Fruit fly (Drosophila melanogaster) whole organism, embryonic: ENCODE results near the gene CG11791.

Source experiments
- CG10209 ChIP-seq: fragments of 200-800 bp; sonication (Bioruptor generic); optimal IDR thresholded peaks from 3 replicates; lab custom pipeline; 2017; ENCODE audit warnings: missing biosample characterization, mild to moderate bottlenecking, missing genetic modification characterization, missing genetic modification reagents
- CG10462 ChIP-seq: fragments of 200-800 bp; sonication (Bioruptor generic); optimal IDR thresholded peaks from 2 replicates; lab custom pipeline; 2016; ENCODE audit warnings: missing biosample characterization, missing genetic modification characterization
- CG10543 ChIP-seq: fragments of 200-800 bp; sonication (Bioruptor generic); optimal IDR thresholded peaks from 3 replicates; lab custom pipeline; 2017; ENCODE audit warnings: missing biosample characterization, mild to moderate bottlenecking, missing genetic modification characterization, moderate library complexity
- CG11695 ChIP-seq: fragments of 200-800 bp; sonication (Bioruptor generic); IDR thresholded peaks from 3 replicates; pipeline ENCODE4 v1.3.6; 2022; ENCODE audit warnings: missing biosample characterization, missing genetic modification characterization
- CG12155 ChIP-seq: fragments of 200-800 bp; sonication (Bioruptor generic); optimal IDR thresholded peaks from 3 replicates; lab custom pipeline; 2016; ENCODE audit warnings: missing biosample characterization, missing genetic modification characterization
- CG13287 ChIP-seq: fragments of 200-800 bp; sonication (Bioruptor generic); IDR thresholded peaks from 2 replicates; pipeline ENCODE4 v1.3.6; 2022; ENCODE audit warnings: missing biosample characterization, missing genetic modification characterization; ENCODE audit not compliant: partially characterized antibody
- CG14710 ChIP-seq: fragments of 200-800 bp; sonication (Bioruptor generic); optimal IDR thresholded peaks from 3 replicates; lab custom pipeline; 2019; ENCODE audit warnings: missing biosample characterization, mild to moderate bottlenecking, missing genetic modification characterization, moderate library complexity
- CG15514 ChIP-seq: fragments of 200-800 bp; sonication (Bioruptor generic); optimal IDR thresholded peaks from 3 replicates; lab custom pipeline; 2017; ENCODE audit warnings: missing biosample characterization, missing genetic modification characterization, mild to moderate bottlenecking, moderate library complexity, missing genetic modification reagents
- CG15601 ChIP-seq: fragments of 200-800 bp; sonication (Bioruptor generic); optimal IDR thresholded peaks from 3 replicates; lab custom pipeline; 2019; ENCODE audit warnings: missing biosample characterization, mild to moderate bottlenecking, missing genetic modification characterization, moderate library complexity
- CG17385 ChIP-seq: fragments of 200-800 bp; sonication (Bioruptor generic); optimal IDR thresholded peaks from 3 replicates; lab custom pipeline; 2018; ENCODE audit warnings: missing biosample characterization, mild to moderate bottlenecking, missing genetic modification characterization
- CG18262 ChIP-seq: fragments of 200-800 bp; optimal IDR thresholded peaks from 3 replicates; lab custom pipeline; 2019; ENCODE audit warnings: missing biosample characterization, mild to moderate bottlenecking, missing genetic modification characterization, moderate library complexity
- CG1832 ChIP-seq: fragments of 200-800 bp; sonication (Bioruptor generic); optimal IDR thresholded peaks from 2 replicates; lab custom pipeline; 2017; ENCODE audit warnings: missing biosample characterization, mild to moderate bottlenecking, missing genetic modification characterization, inconsistent platforms
- CG2129 ChIP-seq: fragments of 200-800 bp; sonication (Bioruptor generic); IDR thresholded peaks from 2 replicates; pipeline ENCODE4 v1.3.6; 2022; ENCODE audit warnings: missing biosample characterization, missing genetic modification characterization; ENCODE audit not compliant: partially characterized antibody
- CG2199 ChIP-seq: fragments of 200-800 bp; sonication (Bioruptor generic); IDR thresholded peaks from 3 replicates; pipeline ENCODE4 v1.3.6; 2022; ENCODE audit warnings: missing biosample characterization, missing genetic modification characterization
- CG3065 ChIP-seq: fragments of 200-800 bp; sonication (Bioruptor generic); optimal IDR thresholded peaks from 2 replicates; lab custom pipeline; 2016; ENCODE audit warnings: missing biosample characterization, missing genetic modification characterization
- CG3163 ChIP-seq: fragments of 200-800 bp; sonication (Bioruptor generic); optimal IDR thresholded peaks from 3 replicates; lab custom pipeline; 2016; ENCODE audit warnings: missing biosample characterization, missing genetic modification characterization
- CG32772 ChIP-seq: fragments of 200-800 bp; sonication (Bioruptor generic); IDR thresholded peaks from 2 replicates; pipeline ENCODE4 v1.3.6; 2022; ENCODE audit warnings: missing biosample characterization, missing genetic modification characterization
- CG3407 ChIP-seq: fragments of 200-800 bp; sonication (Bioruptor generic); optimal IDR thresholded peaks from 2 replicates; lab custom pipeline; 2018; ENCODE audit warnings: missing biosample characterization, mild to moderate bottlenecking, missing genetic modification characterization
- CG4328 ChIP-seq: fragments of 200-800 bp; sonication (Bioruptor generic); optimal IDR thresholded peaks from 3 replicates; lab custom pipeline; 2017; ENCODE audit warnings: missing biosample characterization, missing genetic modification reagents, missing genetic modification characterization
- CG43689 ChIP-seq: fragments of 200-800 bp; sonication (Bioruptor generic); IDR thresholded peaks from 2 replicates; pipeline ENCODE4 v1.3.6; 2022; ENCODE audit warnings: missing biosample characterization, missing genetic modification characterization
- CG7357 ChIP-seq: fragments of 200-800 bp; sonication (Bioruptor generic); IDR thresholded peaks from 3 replicates; pipeline ENCODE4 v1.3.6; 2022; ENCODE audit warnings: missing biosample characterization, missing genetic modification characterization
- CG7556 ChIP-seq: fragments of 200-800 bp; sonication (Bioruptor generic); optimal IDR thresholded peaks from 2 replicates; lab custom pipeline; 2017; ENCODE audit warnings: missing biosample characterization, mild to moderate bottlenecking, missing genetic modification characterization
- CG8089 ChIP-seq: fragments of 200-800 bp; sonication (Bioruptor generic); optimal IDR thresholded peaks from 3 replicates; lab custom pipeline; 2016; ENCODE audit warnings: missing biosample characterization, missing genetic modification characterization
- CG8290 ChIP-seq, 3 experiments: fragments of 200-800 bp; sonication (Bioruptor generic); optimal IDR thresholded peaks; 2 replicates each; lab custom pipeline; 2016 to 2019; ENCODE audit warnings: missing biosample characterization in 3 of 3, missing genetic modification characterization in 3 of 3, mild to moderate bottlenecking in 2 of 3, moderate library complexity in 1 of 3
- CG9215 ChIP-seq: fragments of 200-800 bp; sonication (Bioruptor generic); IDR thresholded peaks from 2 replicates; pipeline ENCODE4 v1.3.6; 2022; ENCODE audit warnings: missing biosample characterization, missing genetic modification characterization
- Dbx ChIP-seq: fragments of 200-800 bp; sonication (Bioruptor generic); IDR thresholded peaks from 3 replicates; pipeline ENCODE4 v1.3.6; 2022; ENCODE audit warnings: missing biosample characterization, missing genetic modification characterization
- Doc3 ChIP-seq: fragments of 200-800 bp; sonication (Bioruptor generic); IDR thresholded peaks from 3 replicates; pipeline ENCODE4 v1.3.6; 2022; ENCODE audit warnings: missing biosample characterization, missing genetic modification characterization; ENCODE audit not compliant: partially characterized antibody
- H2.0 ChIP-seq: fragments of 200-800 bp; sonication (Bioruptor generic); IDR thresholded peaks from 2 replicates; pipeline ENCODE4 v1.3.6; 2022; ENCODE audit warnings: missing biosample characterization, missing genetic modification characterization
- Hsf ChIP-seq: fragments of 200-800 bp; sonication (Bioruptor generic); optimal IDR thresholded peaks from 3 replicates; lab custom pipeline; 2016; ENCODE audit warnings: missing biosample characterization, missing genetic modification characterization
- MBD-R2 ChIP-seq: fragments of 200-800 bp; sonication (Bioruptor generic); IDR thresholded peaks from 2 replicates; pipeline ENCODE4 v1.3.6; 2022; ENCODE audit warnings: missing biosample characterization, missing genetic modification characterization
- Max ChIP-seq: fragments of 200-800 bp; sonication (Bioruptor generic); optimal IDR thresholded peaks from 2 replicates; lab custom pipeline; 2016; ENCODE audit warnings: missing biosample characterization, mild to moderate bottlenecking, missing genetic modification characterization
- Sox100B ChIP-seq: fragments of 200-800 bp; sonication (Bioruptor generic); optimal IDR thresholded peaks from 3 replicates; lab custom pipeline; 2018; ENCODE audit warnings: missing biosample characterization, mild to moderate bottlenecking, missing genetic modification characterization
- Usf ChIP-seq: fragments of 200-800 bp; sonication (Bioruptor generic); optimal IDR thresholded peaks from 2 replicates; lab custom pipeline; 2017; ENCODE audit warnings: missing genotype, missing biosample characterization, missing genetic modification characterization
- Xrp1 ChIP-seq: fragments of 200-800 bp; sonication (Bioruptor generic); IDR thresholded peaks from 2 replicates; pipeline ENCODE4 v1.3.6; 2022; ENCODE audit warnings: missing biosample characterization, missing genetic modification characterization
- cwo ChIP-seq: fragments of 200-800 bp; sonication (Bioruptor generic); optimal IDR thresholded peaks from 3 replicates; lab custom pipeline; 2017; ENCODE audit warnings: missing biosample characterization, missing genetic modification characterization, mild to moderate bottlenecking, moderate library complexity, missing genetic modification reagents
- gro ChIP-seq: fragments of 200-800 bp; sonication (Bioruptor generic); optimal IDR thresholded peaks from 2 replicates; lab custom pipeline; 2016; ENCODE audit warnings: missing biosample characterization, missing genetic modification characterization
- gsb ChIP-seq: fragments of 200-800 bp; sonication (Bioruptor generic); IDR thresholded peaks from 2 replicates; pipeline ENCODE4 v1.3.6; 2022; ENCODE audit warnings: missing biosample characterization, missing genetic modification characterization
- gsb-n ChIP-seq: fragments of 200-800 bp; sonication (Bioruptor generic); optimal IDR thresholded peaks from 3 replicates; lab custom pipeline; 2018; ENCODE audit warnings: missing biosample characterization, mild to moderate bottlenecking, missing genetic modification characterization
- hb ChIP-seq: fragments of 200-800 bp; sonication (Bioruptor generic); IDR thresholded peaks from 3 replicates; pipeline ENCODE4 v1.3.6; 2022; ENCODE audit warnings: missing biosample characterization, missing genetic modification characterization; ENCODE audit not compliant: partially characterized antibody
- hth ChIP-seq: fragments of >200 bp; optimal IDR thresholded peaks from 2 replicates; lab custom pipeline; 2017; ENCODE audit warnings: inconsistent platforms
- lmd ChIP-seq: fragments of 200-800 bp; sonication (Bioruptor generic); IDR thresholded peaks from 2 replicates; pipeline ENCODE4 v1.3.6; 2022; ENCODE audit warnings: missing biosample characterization, missing genetic modification characterization
- lov ChIP-seq, 2 experiments: fragments of 200-800 bp in 1 of 2; fragments of >200 bp in 1 of 2; sonication (Bioruptor generic) in 1 of 2; IDR thresholded peaks in 1 of 2; optimal IDR thresholded peaks in 1 of 2; 2 replicates in 1 of 2; 3 replicates in 1 of 2; pipeline versions ENCODE4 v1.3.6 to Lab custom; 2017 to 2022; ENCODE audit warnings: missing biosample characterization in 1 of 2, missing genetic modification characterization in 1 of 2
- pho ChIP-seq: fragments of 200-800 bp; sonication (Bioruptor generic); optimal IDR thresholded peaks from 2 replicates; lab custom pipeline; 2016; ENCODE audit warnings: missing biosample characterization, missing genetic modification characterization
- row ChIP-seq: fragments of 200-800 bp; sonication (Bioruptor generic); IDR thresholded peaks from 3 replicates; pipeline ENCODE4 v1.3.6; 2022; ENCODE audit warnings: missing biosample characterization, missing genetic modification characterization
- sd ChIP-seq: fragments of 200-800 bp; sonication (Bioruptor generic); optimal IDR thresholded peaks from 3 replicates; lab custom pipeline; 2018; ENCODE audit warnings: missing biosample characterization, mild to moderate bottlenecking, missing genetic modification characterization, moderate library complexity
- shn ChIP-seq: fragments of 200-800 bp; sonication (Bioruptor generic); optimal IDR thresholded peaks from 3 replicates; lab custom pipeline; 2016; ENCODE audit warnings: missing biosample characterization, missing genetic modification characterization
- slp2 ChIP-seq: fragments of 200-800 bp; sonication (Bioruptor generic); optimal IDR thresholded peaks from 2 replicates; lab custom pipeline; 2016; ENCODE audit warnings: missing biosample characterization, missing genetic modification characterization
- yki ChIP-seq: fragments of >200 bp; optimal IDR thresholded peaks from 3 replicates; lab custom pipeline; 2018
- zen ChIP-seq: fragments of 200-800 bp; sonication (Bioruptor generic); optimal IDR thresholded peaks from 3 replicates; lab custom pipeline; 2018; ENCODE audit warnings: missing biosample characterization, mild to moderate bottlenecking, missing genetic modification characterization, moderate library complexity
- zf30C ChIP-seq: fragments of 200-800 bp; sonication (Bioruptor generic); optimal IDR thresholded peaks from 3 replicates; lab custom pipeline; 2018; ENCODE audit warnings: missing biosample characterization, mild to moderate bottlenecking, missing genetic modification characterization

Gene CG11791

dm6 chr3R:25039028-25039476 lies 10.4 kb upstream of the CG11791 start, which contains the start of the genes Ythdf and bai (continued):
- TF ChIP-seq CG14710 (peak; percentile 81), CG2199 (no peak), CG8290 (GFP tag; optimal IDR thresholded peaks at IDR 0.05; lab: Kevin White, UChicago) (peak; percentile 43), CG8290 (tag; optimal IDR thresholded peaks at IDR 0.05; lab: Kevin White, UChicago) (peak in 1 of 2 experiments; percentile 5), CG10209 (GFP tag; lab: Kevin White, UChicago) (no peak), zen (peak; percentile 48), CG3407 (GFP tag; lab: Kevin White, UChicago) (no peak), gsb (GFP tag; lab: Robert Waterston, UW) (no peak), CG10462 (GFP tag; lab: Kevin White, UChicago) (no peak), gro (GFP tag; lab: Kevin White, UChicago) (peak; percentile 35), CG7357 (GFP tag; lab: Robert Waterston, UW) (no peak), lmd (GFP tag; lab: Robert Waterston, UW) (no peak; the same call in 1 of the 2 replicates), CG43689 (GFP tag; lab: Robert Waterston, UW) (no peak), lov (optimal IDR thresholded peaks at IDR 0.05; lab: Kevin White, UChicago) (no peak), lov (GFP tag; IDR thresholded peaks at IDR 0.05; lab: Robert Waterston, UW) (no peak), CG3163 (GFP tag; lab: Kevin White, UChicago) (no peak), yki (lab: Kevin White, UChicago) (no peak), CG4328 (GFP tag; lab: Kevin White, UChicago) (no peak), CG15514 (GFP tag; lab: Kevin White, UChicago) (no peak), hth (lab: Kevin White, UChicago) (no peak), Doc3 (peak; percentile 60), zf30C (GFP tag; lab: Kevin White, UChicago) (no peak), CG18262 (tag; lab: Kevin White, UChicago) (no peak), CG12155 (GFP tag; lab: Kevin White, UChicago) (peak; percentile 63), gsb-n (tag; lab: Kevin White, UChicago) (no peak), CG32772 (no peak), MBD-R2 (peak; percentile 59), Xrp1 (no peak), CG2129 (peak; percentile 74), CG15601 (tag; lab: Kevin White, UChicago) (no peak), row (GFP tag; lab: Robert Waterston, UW) (peak; percentile 60), Hsf (GFP tag; lab: Kevin White, UChicago) (peak; percentile 50), CG10543 (GFP tag; lab: Kevin White, UChicago) (no peak), Usf (GFP tag; lab: Kevin White, UChicago) (no peak), Dbx (GFP tag; lab: Robert Waterston, UW) (peak; percentile 56; the same call in 1 of the 3 replicates), cwo (GFP tag; lab: Kevin White, UChicago) (no peak), CG13287 (peak; percentile 91), H2.0 (GFP tag; lab: Robert Waterston, UW) (no peak), hb (GFP tag; lab: Robert Waterston, UW) (peak; percentile 78), CG17385 (GFP tag; lab: Kevin White, UChicago) (no peak), CG1832 (GFP tag; lab: Kevin White, UChicago) (no peak), CG7556 (GFP tag; lab: Kevin White, UChicago) (no peak), CG8089 (GFP tag; lab: Kevin White, UChicago) (no peak), shn (GFP tag; lab: Kevin White, UChicago) (peak; percentile 16), slp2 (GFP tag; lab: Kevin White, UChicago) (peak; percentile 12), sd (tag; lab: Kevin White, UChicago) (no peak), CG3065 (GFP tag; lab: Kevin White, UChicago) (no peak), CG11695 (GFP tag; lab: Robert Waterston, UW) (no peak), CG9215 (GFP tag; lab: Robert Waterston, UW) (no peak; the same call in 1 of the 2 replicates), pho (GFP tag; lab: Kevin White, UChicago) (peak; percentile 38), Sox100B (GFP tag; lab: Kevin White, UChicago) (no peak), Max (GFP tag; lab: Kevin White, UChicago) (peak; percentile 59)
